Fruit fly (Drosophila melanogaster) S2 (cell line): ENCODE data around the gene eIF3h.

ENCODE experiments used
- CG8478 ChIP-seq: fragments of >200 bp; optimal IDR thresholded peaks from 2 replicates; lab custom pipeline; 2018
- CTCF ChIP-seq, 2 experiments: fragments of >200 bp; optimal IDR thresholded peaks; 2 replicates each; lab custom pipeline; 2018

DNA sequence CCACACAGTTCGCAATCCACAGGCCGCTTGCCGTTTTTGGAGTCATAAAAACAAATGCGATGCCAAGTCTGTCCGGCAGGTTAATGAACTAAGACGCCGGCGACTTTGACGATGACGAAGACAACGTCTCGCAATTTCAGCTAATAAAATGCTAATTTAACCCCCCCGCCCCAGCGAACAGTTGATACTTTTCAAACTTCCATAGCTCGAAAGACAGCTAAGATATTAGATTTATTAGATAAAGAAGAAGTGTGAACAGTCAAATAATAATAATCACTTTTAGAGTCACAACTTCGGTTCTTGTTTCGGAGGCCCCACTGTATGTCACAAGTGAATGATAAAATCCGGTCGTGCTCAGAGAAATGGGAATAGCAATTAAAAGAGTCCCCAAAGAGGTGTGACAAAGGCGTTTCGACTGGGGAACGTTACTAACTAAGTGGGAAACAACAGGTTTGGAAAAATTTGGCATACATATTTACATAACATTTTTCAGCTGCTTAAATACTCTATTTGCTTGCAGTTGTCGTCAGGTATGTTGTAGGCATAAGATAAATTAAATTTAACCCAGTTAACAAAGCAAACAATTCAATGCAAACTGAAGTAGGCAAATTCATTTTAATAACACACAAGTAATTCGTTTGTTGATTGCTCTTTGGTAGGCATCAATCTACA lies 31.8 kb upstream of the eIF3h start:
- no peak for TF ChIP-seq CG8478
- no peak for TF ChIP-seq CTCF (optimal IDR thresholded peaks at IDR 0.05; lab: Kevin White, UChicago)
